Worm (Caenorhabditis elegans) whole organism, L4 larva: Measurements from ENCODE around the gene cblc-1.
A peak's percentile ranks its signal among the peaks of the same experiment; 100 is the strongest.

ENCODE experiments used
- D1046.2 ChIP-seq: fragments of 200-800 bp; sonication (Bioruptor generic); IDR thresholded peaks from 2 replicates; pipeline ENCODE4 v1.3.6; 2022; ENCODE audit warnings: missing genetic modification characterization, missing compliant biosample characterization
- F26F4.8 ChIP-seq: fragments of 200-800 bp; sonication (Bioruptor generic); conservative IDR thresholded peaks from 2 replicates; pipeline ENCODE4 v1.3.6; 2022; ENCODE audit warnings: missing genetic modification characterization, missing compliant biosample characterization
- F44E2.7 ChIP-seq: fragments of 200-800 bp; sonication (Bioruptor generic); IDR thresholded peaks from 2 replicates; pipeline ENCODE4 v2.1.2; 2022; ENCODE audit warnings: missing genetic modification characterization, missing compliant biosample characterization
- T20F7.1 ChIP-seq: fragments of 200-800 bp; sonication (Bioruptor generic); optimal IDR thresholded peaks from 2 replicates; lab custom pipeline; 2018; ENCODE audit warnings: mild to moderate bottlenecking, missing genetic modification characterization, missing compliant biosample characterization
- Y48G9A.11 ChIP-seq: fragments of 200-800 bp; sonication (Bioruptor generic); IDR thresholded peaks from 2 replicates; pipeline ENCODE4 v1.3.6; 2022; ENCODE audit warnings: missing genetic modification reagents, missing genetic modification characterization, missing compliant biosample characterization
- Y5F2A.4 ChIP-seq: fragments of 200-800 bp; sonication (Bioruptor generic); optimal IDR thresholded peaks from 2 replicates; lab custom pipeline; 2018; ENCODE audit warnings: mild to moderate bottlenecking, missing genetic modification characterization, missing compliant biosample characterization
- Y75B8A.6 ChIP-seq: fragments of 200-800 bp; sonication (Bioruptor generic); IDR thresholded peaks from 2 replicates; pipeline ENCODE4 v1.3.6; 2022; ENCODE audit warnings: missing genetic modification reagents, missing genetic modification characterization, missing compliant biosample characterization
- aha-1 ChIP-seq: fragments of 150-350 bp; peaks from one replicate; lab custom pipeline; 2014; ENCODE audit warnings: missing biosample characterization, missing genetic modification characterization
- arid-1 ChIP-seq: fragments of 200-800 bp; sonication (Bioruptor generic); conservative IDR thresholded peaks from 2 replicates; pipeline ENCODE4 v1.3.6; 2022; ENCODE audit warnings: missing genetic modification reagents, missing genetic modification characterization, missing compliant biosample characterization
- attf-4 ChIP-seq: sonication (generic microtip); optimal IDR thresholded peaks from 3 replicates; lab custom pipeline; 2017; ENCODE audit warnings: missing biosample characterization, missing genetic modification characterization
- duxl-1 ChIP-seq: sonication (generic microtip); optimal IDR thresholded peaks from 2 replicates; lab custom pipeline; 2016; ENCODE audit warnings: mild to moderate bottlenecking, missing genetic modification characterization, moderate library complexity, missing compliant biosample characterization; ENCODE audit not compliant: poor library complexity
- dve-1 ChIP-seq: sonication (generic microtip); optimal IDR thresholded peaks from 2 replicates; lab custom pipeline; 2017; ENCODE audit warnings: antibody characterized with exemption, mild to moderate bottlenecking, missing genetic modification characterization, missing compliant biosample characterization; ENCODE audit not compliant: insufficient read depth
- hlh-30 ChIP-seq: sonication (generic microtip); optimal IDR thresholded peaks from 2 replicates; lab custom pipeline; 2017; ENCODE audit warnings: antibody characterized with exemption, mild to moderate bottlenecking, missing genetic modification characterization, missing compliant biosample characterization; ENCODE audit not compliant: insufficient read depth
- hmg-1.1 ChIP-seq: fragments of 200-800 bp; sonication (Bioruptor generic); IDR thresholded peaks from 2 replicates; pipeline ENCODE4 v1.3.6; 2022; ENCODE audit warnings: missing genetic modification reagents, missing genetic modification characterization, missing compliant biosample characterization
- jun-1 ChIP-seq: fragments of 150-350 bp; optimal IDR thresholded peaks from 2 replicates; lab custom pipeline; 2014; ENCODE audit warnings: missing biosample characterization, missing genetic modification reagents, missing genetic modification characterization
- lin-38 ChIP-seq: fragments of 200-800 bp; sonication (Bioruptor generic); IDR thresholded peaks from 2 replicates; pipeline ENCODE4 v1.3.6; 2022; ENCODE audit warnings: missing genetic modification reagents, missing genetic modification characterization, missing compliant biosample characterization
- lir-3 ChIP-seq: sonication (generic microtip); optimal IDR thresholded peaks from 2 replicates; lab custom pipeline; 2016; ENCODE audit warnings: mild to moderate bottlenecking, missing genetic modification characterization, missing compliant biosample characterization
- lsy-2 ChIP-seq, 2 experiments: fragments of 150-350 bp in 1 of 2; sonication (generic microtip) in 1 of 2; optimal IDR thresholded peaks; 2 replicates each; lab custom pipeline; 2014 to 2017; ENCODE audit warnings: missing biosample characterization in 2 of 2, missing genetic modification characterization in 2 of 2
- mes-2 ChIP-seq: sonication (generic microtip); optimal IDR thresholded peaks from 2 replicates; lab custom pipeline; 2016; ENCODE audit warnings: missing genotype, mild to moderate bottlenecking, missing genetic modification characterization, missing compliant biosample characterization; ENCODE audit not compliant: poor library complexity, severe bottlenecking
- nhr-102 ChIP-seq: sonication (generic microtip); optimal IDR thresholded peaks from 2 replicates; lab custom pipeline; 2016; ENCODE audit warnings: mild to moderate bottlenecking, missing genetic modification characterization, moderate library complexity, missing compliant biosample characterization
- nhr-11 ChIP-seq: fragments of 150-350 bp; optimal IDR thresholded peaks from 2 replicates; lab custom pipeline; 2014; ENCODE audit warnings: missing biosample characterization, missing genetic modification characterization
- nhr-25 ChIP-seq: sonication (generic microtip); optimal IDR thresholded peaks from 2 replicates; lab custom pipeline; 2017; ENCODE audit warnings: missing genetic modification characterization, mild to moderate bottlenecking, missing compliant biosample characterization, antibody characterized with exemption, moderate library complexity, borderline replicate concordance; ENCODE audit not compliant: insufficient read depth
- nhr-6 ChIP-seq: fragments of 150-350 bp; optimal IDR thresholded peaks from 2 replicates; lab custom pipeline; 2014; ENCODE audit warnings: missing biosample characterization, missing genetic modification characterization
- nhr-76 ChIP-seq: fragments of 150-350 bp; optimal IDR thresholded peaks from 2 replicates; lab custom pipeline; 2014; ENCODE audit warnings: missing biosample characterization, missing genetic modification characterization
- pqm-1 ChIP-seq: sonication (generic microtip); optimal IDR thresholded peaks from 2 replicates; lab custom pipeline; 2017; ENCODE audit warnings: missing biosample characterization, missing genetic modification characterization
- saeg-2 ChIP-seq: fragments of 200-800 bp; sonication (Bioruptor generic); IDR thresholded peaks from 2 replicates; pipeline ENCODE4 v1.3.6; 2022; ENCODE audit warnings: missing genetic modification reagents, missing genetic modification characterization, missing compliant biosample characterization
- skn-1 ChIP-seq: fragments of 150-350 bp; optimal IDR thresholded peaks from 2 replicates; lab custom pipeline; 2014; ENCODE audit warnings: missing biosample characterization, missing genetic modification characterization
- snpc-1.2 ChIP-seq: fragments of 200-800 bp; sonication (Bioruptor generic); IDR thresholded peaks from 2 replicates; pipeline ENCODE4 v1.3.6; 2022; ENCODE audit warnings: missing genetic modification reagents, missing genetic modification characterization, missing compliant biosample characterization
- spr-3 ChIP-seq: fragments of 200-800 bp; sonication (Bioruptor generic); optimal IDR thresholded peaks from 2 replicates; lab custom pipeline; 2018; ENCODE audit warnings: mild to moderate bottlenecking, missing genetic modification characterization, missing compliant biosample characterization
- tag-97 ChIP-seq: fragments of 200-800 bp; sonication (Bioruptor generic); IDR thresholded peaks from 2 replicates; pipeline ENCODE4 v1.3.6; 2022; ENCODE audit warnings: missing genetic modification characterization, missing compliant biosample characterization
- tra-1 ChIP-seq: fragments of 200-800 bp; sonication (Bioruptor generic); IDR thresholded peaks from 2 replicates; pipeline ENCODE4 v1.3.6; 2022; ENCODE audit warnings: missing genetic modification reagents, missing genetic modification characterization, missing compliant biosample characterization
- unc-130 ChIP-seq: sonication (generic microtip); optimal IDR thresholded peaks from 2 replicates; lab custom pipeline; 2016; ENCODE audit warnings: missing genetic modification reagents, missing genetic modification characterization, missing compliant biosample characterization
- unc-39 ChIP-seq: sonication (generic microtip); optimal IDR thresholded peaks from 2 replicates; lab custom pipeline; 2017; ENCODE audit warnings: missing biosample characterization, missing genetic modification characterization
- unc-62 ChIP-seq, 3 experiments: fragments of 150-350 bp in 1 of 3; sonication (generic microtip); optimal IDR thresholded peaks in 2 of 3; peaks in 1 of 3; 1 replicate in 1 of 3; 2 replicates in 2 of 3; lab custom pipeline; 2014 to 2017; ENCODE audit warnings: missing biosample characterization in 3 of 3, missing genetic modification characterization in 3 of 3, missing genetic modification reagents in 3 of 3, missing genotype in 1 of 3
- zfp-3 ChIP-seq: fragments of 200-800 bp; sonication (Bioruptor generic); conservative IDR thresholded peaks from 2 replicates; pipeline ENCODE4 v1.3.6; 2022; ENCODE audit warnings: missing genetic modification reagents, missing genetic modification characterization, missing compliant biosample characterization
- zip-11 ChIP-seq: fragments of 200-800 bp; sonication (Bioruptor generic); IDR thresholded peaks from 2 replicates; pipeline ENCODE4 v1.3.6; 2022; ENCODE audit warnings: missing genetic modification characterization, missing compliant biosample characterization
- zip-2 ChIP-seq: fragments of 150-350 bp; optimal IDR thresholded peaks from 2 replicates; lab custom pipeline; 2014; ENCODE audit warnings: missing biosample characterization, missing genetic modification characterization
- ztf-11 ChIP-seq: fragments of 150-350 bp; optimal IDR thresholded peaks from 2 replicates; lab custom pipeline; 2014; ENCODE audit warnings: missing biosample characterization, missing genetic modification characterization

Gene cblc-1

ce11 chrII:4955353-4955752 lies 14.4 kb upstream of the cblc-1 start, which contains the start of gene pbs-3 (continued):
- TF ChIP-seq hmg-1.1 (GFP tag; lab: Robert Waterston, UW) (peak; percentile 43; the same call in 1 of the 2 replicates), unc-130 (GFP tag; lab: Kevin White, UChicago) (peak; percentile 83)

DNA sequence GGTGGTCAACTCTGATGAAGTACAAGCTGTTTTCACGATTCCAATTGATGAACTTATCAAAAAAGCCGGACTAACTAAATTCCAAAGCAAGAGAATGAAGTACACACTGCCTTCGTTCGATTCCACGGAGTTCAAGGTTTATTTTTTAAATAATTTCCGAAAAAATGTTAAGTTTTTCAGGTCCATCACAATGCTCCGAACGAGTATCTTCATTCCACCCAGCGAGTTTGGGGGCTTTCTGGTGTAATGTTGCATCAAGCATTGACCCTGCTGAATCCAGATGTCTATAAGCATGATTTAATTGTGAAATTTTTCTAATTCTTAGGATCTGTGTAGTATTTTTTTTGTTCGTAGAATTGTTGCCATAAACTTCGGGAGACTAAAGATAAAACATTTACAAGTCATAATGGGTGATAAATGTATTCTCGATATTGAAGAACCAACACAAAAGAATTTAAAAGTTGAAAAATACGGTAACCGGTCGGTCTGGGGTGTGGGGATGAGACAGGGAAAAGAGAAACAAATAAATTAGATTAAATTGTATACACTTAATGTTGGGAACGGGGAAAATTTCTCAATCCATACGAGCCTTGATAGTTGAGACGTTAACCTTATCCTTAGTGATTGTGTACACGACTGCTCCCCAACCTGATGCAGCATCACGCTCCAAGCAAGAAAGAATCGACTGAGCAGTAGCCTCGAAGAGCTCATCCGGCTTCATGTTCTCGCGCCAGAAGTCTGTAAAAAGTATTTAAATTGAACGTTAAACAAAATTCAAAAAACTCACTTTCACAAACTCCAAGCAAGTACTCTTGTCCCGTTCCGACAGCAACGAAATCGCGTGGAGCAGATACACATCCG lies 13.4 kb upstream of the cblc-1 start:
- TF ChIP-seq lin-38 (peak; percentile 54), F44E2.7 (no peak), snpc-1.2 (GFP tag; lab: Robert Waterston, UW) (peak; percentile 25; the same call in 1 of the 2 replicates), D1046.2 (GFP tag; lab: Robert Waterston, UW) (no peak), unc-62 (GFP tag; optimal IDR thresholded peaks at IDR 0.05 in 1 of 2; lab: Kevin White, UChicago) (peak in 1 of 2 experiments; percentile 62), unc-62 (tag; optimal IDR thresholded peaks at IDR 0.05; lab: Kevin White, UChicago) (no peak), aha-1 (peak; percentile 94)

ce11 chrII:4953289-4953688 lies 12.3 kb upstream of the cblc-1 start, which contains the start of gene ndx-3:
TSS of gene ndx-3 (plus strand) at chrII:4953589.
- TF ChIP-seq nhr-76 (tag; lab: Kevin White, UChicago): no peak
- no peak for TF ChIP-seq hmg-1.1 (GFP tag; lab: Robert Waterston, UW)
- no peak for TF ChIP-seq skn-1 (tag; lab: Kevin White, UChicago)
- no peak for TF ChIP-seq zip-2 (tag; lab: Kevin White, UChicago)
- TF ChIP-seq zfp-3 (GFP tag; lab: Robert Waterston, UW): no peak
- TF ChIP-seq attf-4 (tag; lab: Kevin White, UChicago): no peak
- no peak for TF ChIP-seq F44E2.7
- TF ChIP-seq pqm-1 (tag; lab: Kevin White, UChicago): no peak
- TF ChIP-seq F26F4.8 (GFP tag; lab: Robert Waterston, UW): no peak
- TF ChIP-seq jun-1 (tag; lab: Kevin White, UChicago): no peak
- no peak for TF ChIP-seq tag-97
- TF ChIP-seq duxl-1: no peak

DNA sequence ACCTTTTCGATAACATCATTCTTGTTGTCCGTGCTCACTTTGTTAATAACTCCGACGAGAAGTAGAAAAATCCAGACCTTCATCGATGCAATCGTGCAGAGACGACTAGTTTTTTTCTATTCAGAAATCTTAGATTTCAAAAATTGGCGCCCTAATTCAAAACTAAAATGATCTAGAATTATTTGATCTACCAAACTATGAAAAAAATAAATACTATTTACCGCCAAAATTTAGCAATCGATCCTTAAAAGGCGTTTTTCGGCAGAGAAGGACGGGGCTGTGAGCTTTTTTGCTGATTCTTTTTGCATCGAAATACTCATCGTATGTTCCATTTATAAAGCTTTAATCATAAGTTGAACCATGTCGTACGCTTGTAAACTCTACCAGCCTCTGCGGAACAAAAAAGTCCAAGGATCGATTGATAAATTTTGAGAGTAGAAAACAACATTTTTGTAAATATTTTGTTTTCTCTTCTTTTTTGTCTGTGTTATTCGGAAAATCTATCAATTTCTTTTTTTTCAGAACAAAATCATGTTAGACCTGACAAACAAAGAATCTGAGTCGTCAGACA lies 8.5 kb upstream of the cblc-1 start, which contains the start of the genes try-1 and zyg-12:
Gene try-1 (minus strand): TSS at position 148 of the 571 bp plus-strand sequence.
Gene zyg-12 (plus strand): TSS at position 521 of the 571 bp plus-strand sequence.
- TF ChIP-seq nhr-25 (tag; lab: Kevin White, UChicago): no peak
- peak; percentile 42; the same call in 1 of the 2 replicates for TF ChIP-seq lin-38

DNA sequence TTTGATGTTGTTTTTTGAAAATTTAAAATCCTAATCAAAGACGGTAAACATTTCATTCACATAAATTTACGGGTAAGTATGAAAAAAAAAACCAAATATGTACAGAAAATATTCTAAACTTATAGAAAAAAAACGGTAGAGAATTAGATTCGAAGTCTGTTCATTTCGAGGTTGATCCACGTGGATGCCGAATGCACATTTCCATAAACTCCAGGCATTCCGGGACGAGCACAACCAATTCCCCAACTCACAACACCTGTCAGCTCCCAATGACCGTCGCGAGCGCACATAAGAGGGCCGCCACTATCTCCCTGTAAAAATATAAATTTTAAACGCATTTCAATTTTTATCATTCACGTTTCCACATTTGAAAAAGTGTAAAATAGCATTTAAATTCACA lies 7.2 kb upstream of the cblc-1 start:
- TF ChIP-seq unc-39 (tag; lab: Kevin White, UChicago) (no peak), Y5F2A.4 (GFP tag; lab: Kevin White, UChicago) (no peak), duxl-1 (peak; percentile 22), arid-1 (GFP tag; lab: Robert Waterston, UW) (0 out of 2 replicates have a peak, but pooled peaks have one; percentile 7), Y48G9A.11 (peak; percentile 43; the same call in 1 of the 2 replicates), spr-3 (GFP tag; lab: Kevin White, UChicago) (no peak), nhr-102 (tag; lab: Kevin White, UChicago) (no peak), lin-38 (peak; percentile 39)

ce11 chrII:4946775-4947174 lies 5.8 kb upstream of the cblc-1 start:
- TF ChIP-seq nhr-11 (tag; lab: Kevin White, UChicago) (no peak), ztf-11 (no peak), zip-11 (no peak), mes-2 (tag; lab: Kevin White, UChicago) (peak; percentile 17), hlh-30 (tag; lab: Kevin White, UChicago) (no peak), dve-1 (tag; lab: Kevin White, UChicago) (peak; percentile 17), nhr-6 (tag; lab: Kevin White, UChicago) (peak; percentile 64), lir-3 (tag; lab: Kevin White, UChicago) (no peak), saeg-2 (GFP tag; lab: Robert Waterston, UW) (no peak), Y75B8A.6 (no peak), tra-1 (no peak), D1046.2 (GFP tag; lab: Robert Waterston, UW) (no peak), lsy-2 (tag; optimal IDR thresholded peaks at IDR 0.05; lab: Kevin White, UChicago) (peak in 1 of 2 experiments; percentile 38), T20F7.1 (peak; percentile 70)
